Worm (Caenorhabditis elegans) whole organism, L3 larva: ENCODE results near the gene unc-2.
A peak's percentile ranks its signal among the peaks of the same experiment; 100 is the strongest.

Experiments used
- R02D3.7 ChIP-seq: fragments of 150-350 bp; optimal IDR thresholded peaks from 2 replicates; lab custom pipeline; 2014; ENCODE audit warnings: missing biosample characterization, missing genetic modification characterization
- aly-2 ChIP-seq: fragments of 150-350 bp; optimal IDR thresholded peaks from 2 replicates; lab custom pipeline; 2014; ENCODE audit warnings: missing biosample characterization, missing genetic modification characterization
- ama-1 ChIP-seq: fragments of 150-350 bp; optimal IDR thresholded peaks from 2 replicates; lab custom pipeline; 2018
- ceh-16 ChIP-seq: sonication (generic microtip); optimal IDR thresholded peaks from 2 replicates; lab custom pipeline; 2017; ENCODE audit warnings: missing biosample characterization, missing genetic modification characterization
- ceh-28 ChIP-seq: fragments of 150-350 bp; optimal IDR thresholded peaks from 2 replicates; lab custom pipeline; 2014; ENCODE audit warnings: missing biosample characterization, missing genetic modification reagents, missing genetic modification characterization
- ceh-9 ChIP-seq: sonication (generic microtip); optimal IDR thresholded peaks from 2 replicates; lab custom pipeline; 2018; ENCODE audit warnings: missing biosample characterization, missing genetic modification characterization
- daf-12 ChIP-seq: fragments of 150-350 bp; optimal IDR thresholded peaks from 2 replicates; lab custom pipeline; 2014; ENCODE audit warnings: missing biosample characterization, missing genetic modification reagents, missing genetic modification characterization
- egl-27 ChIP-seq: sonication (generic microtip); optimal IDR thresholded peaks from 4 replicates; lab custom pipeline; 2017; ENCODE audit warnings: missing biosample characterization, missing genetic modification reagents, missing genetic modification characterization
- egl-5 ChIP-seq: fragments of 150-350 bp; optimal IDR thresholded peaks from 2 replicates; lab custom pipeline; 2017; ENCODE audit warnings: missing biosample characterization, missing genetic modification reagents, missing genetic modification characterization, inconsistent platforms
- elt-2 ChIP-seq: sonication (generic microtip); optimal IDR thresholded peaks from 2 replicates; lab custom pipeline; 2016; ENCODE audit warnings: missing genetic modification reagents, mild to moderate bottlenecking, missing genetic modification characterization, missing compliant biosample characterization
- elt-3 ChIP-seq, 3 experiments: fragments of 150-350 bp in 1 of 3; sonication (generic microtip) in 2 of 3; optimal IDR thresholded peaks; 2 replicates in 2 of 3; 4 replicates in 1 of 3; lab custom pipeline; 2014 to 2017; ENCODE audit warnings: missing biosample characterization in 3 of 3, missing genetic modification characterization in 3 of 3
- fos-1 ChIP-seq: fragments of 150-350 bp; optimal IDR thresholded peaks from 2 replicates; lab custom pipeline; 2014; ENCODE audit warnings: missing biosample characterization, missing genetic modification characterization
- hmg-11 ChIP-seq: sonication (generic microtip); optimal IDR thresholded peaks from 2 replicates; lab custom pipeline; 2016; ENCODE audit warnings: missing genetic modification characterization, missing compliant biosample characterization
- jun-1 ChIP-seq: fragments of 150-350 bp; optimal IDR thresholded peaks from 2 replicates; lab custom pipeline; 2014; ENCODE audit warnings: missing biosample characterization, missing genetic modification reagents, missing genetic modification characterization
- mdl-1 ChIP-seq: fragments of 150-350 bp; optimal IDR thresholded peaks from 2 replicates; lab custom pipeline; 2014; ENCODE audit warnings: missing biosample characterization, missing genetic modification characterization
- mml-1 ChIP-seq: fragments of 150-350 bp; sonication (generic microtip); optimal IDR thresholded peaks from 3 replicates; lab custom pipeline; 2014; ENCODE audit warnings: missing biosample characterization, missing genetic modification characterization
- nfya-1 ChIP-seq: sonication (generic microtip); optimal IDR thresholded peaks from 2 replicates; lab custom pipeline; 2017; ENCODE audit warnings: missing genetic modification characterization, mild to moderate bottlenecking, missing compliant biosample characterization, antibody characterized with exemption, moderate library complexity; ENCODE audit not compliant: insufficient read depth
- nhr-12 ChIP-seq: fragments of 150-350 bp; optimal IDR thresholded peaks from 2 replicates; lab custom pipeline; 2014; ENCODE audit warnings: missing biosample characterization, missing genetic modification characterization
- nhr-237 ChIP-seq: fragments of 150-350 bp; optimal IDR thresholded peaks from 2 replicates; lab custom pipeline; 2014; ENCODE audit warnings: missing biosample characterization, missing genetic modification characterization
- nhr-25 ChIP-seq: sonication (generic microtip); optimal IDR thresholded peaks from 2 replicates; lab custom pipeline; 2017; ENCODE audit warnings: missing biosample characterization, missing genetic modification characterization
- nhr-28 ChIP-seq: fragments of 150-350 bp; optimal IDR thresholded peaks from 2 replicates; lab custom pipeline; 2014; ENCODE audit warnings: missing biosample characterization, missing genetic modification characterization
- nhr-43 ChIP-seq: sonication (generic microtip); optimal IDR thresholded peaks from 2 replicates; lab custom pipeline; 2016; ENCODE audit warnings: mild to moderate bottlenecking, missing genetic modification characterization, missing compliant biosample characterization; ENCODE audit not compliant: poor library complexity, severe bottlenecking
- nhr-67 ChIP-seq: fragments of 150-350 bp; optimal IDR thresholded peaks from 2 replicates; lab custom pipeline; 2014; ENCODE audit warnings: missing biosample characterization, missing genetic modification characterization
- nhr-76 ChIP-seq: fragments of 150-350 bp; sonication (generic microtip); optimal IDR thresholded peaks from 5 replicates; lab custom pipeline; 2014; ENCODE audit warnings: missing biosample characterization, missing genetic modification characterization
- pha-4 ChIP-seq: fragments of 150-350 bp; optimal IDR thresholded peaks from 2 replicates; lab custom pipeline; 2014; ENCODE audit warnings: missing biosample characterization, missing genetic modification reagents, missing genetic modification characterization
- pqm-1 ChIP-seq: fragments of 150-350 bp; optimal IDR thresholded peaks from 2 replicates; lab custom pipeline; 2017; ENCODE audit warnings: missing biosample characterization, missing genetic modification characterization, inconsistent platforms
- sea-2 ChIP-seq: fragments of 150-350 bp; sonication (generic microtip); optimal IDR thresholded peaks from 4 replicates; lab custom pipeline; 2014; ENCODE audit warnings: missing biosample characterization, missing genetic modification reagents, missing genetic modification characterization
- skn-1 ChIP-seq: fragments of 150-350 bp; optimal IDR thresholded peaks from 2 replicates; lab custom pipeline; 2014; ENCODE audit warnings: missing biosample characterization, missing genetic modification characterization
- unc-39 ChIP-seq: sonication (generic microtip); optimal IDR thresholded peaks from 4 replicates; lab custom pipeline; 2017; ENCODE audit warnings: missing biosample characterization, missing genetic modification characterization
- unc-62 ChIP-seq: fragments of 150-350 bp; sonication (generic microtip); optimal IDR thresholded peaks from 4 replicates; lab custom pipeline; 2014; ENCODE audit warnings: missing biosample characterization, missing genetic modification reagents, missing genetic modification characterization
- ztf-11 ChIP-seq: fragments of 150-350 bp; optimal IDR thresholded peaks from 2 replicates; lab custom pipeline; 2014; ENCODE audit warnings: missing biosample characterization, missing genetic modification characterization
- ztf-4 ChIP-seq: fragments of 150-350 bp; optimal IDR thresholded peaks from 2 replicates; lab custom pipeline; 2014; ENCODE audit warnings: missing biosample characterization, missing genetic modification characterization

The unc-2 gene

ce11 chrX:2700649-2701048 lies 62.7 kb downstream of the unc-2 start:
- TF ChIP-seq egl-5: peak; percentile 14
- no peak for TF ChIP-seq unc-39 (tag; lab: Kevin White, UChicago)
- no peak for TF ChIP-seq ceh-9 (tag; lab: Kevin White, UChicago)
- no peak for TF ChIP-seq pha-4 (tag; lab: Kevin White, UChicago)

ce11 chrX:2698197-2698800 lies 65.0 kb downstream of the unc-2 start:
- TF ChIP-seq elt-2 (tag; lab: Kevin White, UChicago) (peak; percentile 66), ama-1 (peak; percentile 11), jun-1 (tag; lab: Kevin White, UChicago) (peak; percentile 19), nhr-43 (tag; lab: Kevin White, UChicago) (no peak), pha-4 (tag; lab: Kevin White, UChicago) (peak; percentile 19), ztf-11 (tag; lab: Kevin White, UChicago) (no peak)
- TF ChIP-seq, all 47 proteins: peak for 4

- no peak for TF ChIP-seq daf-12 (tag; lab: Kevin White, UChicago)
- no peak for TF ChIP-seq sea-2 (GFP tag; lab: Kevin White, UChicago)
- TF ChIP-seq egl-27 (tag; lab: Kevin White, UChicago): no peak
- TF ChIP-seq nhr-76: no peak
- TF ChIP-seq nhr-67 (tag; lab: Kevin White, UChicago): no peak
- TF ChIP-seq aly-2: no peak
- TF ChIP-seq nhr-237 (tag; lab: Kevin White, UChicago): no peak
- no peak for TF ChIP-seq mdl-1 (tag; lab: Kevin White, UChicago)
- no peak for TF ChIP-seq unc-62 (GFP tag; lab: Kevin White, UChicago)
- no peak for TF ChIP-seq elt-3 (tag; optimal IDR thresholded peaks at IDR 0.05; lab: Kevin White, UChicago)
- no peak for TF ChIP-seq ceh-16
- no peak for TF ChIP-seq nfya-1
- no peak for TF ChIP-seq ama-1
- no peak for TF ChIP-seq nhr-43 (tag; lab: Kevin White, UChicago)
- no peak for TF ChIP-seq elt-2 (tag; lab: Kevin White, UChicago)
- TF ChIP-seq fos-1 (tag; lab: Kevin White, UChicago): no peak
- no peak for TF ChIP-seq pha-4 (tag; lab: Kevin White, UChicago)
Observed at ce11 chrX:2697645-2698044, 65.7 kb downstream of the unc-2 start.

- no peak for TF ChIP-seq skn-1
- TF ChIP-seq mml-1 (tag; lab: Kevin White, UChicago): no peak
- no peak for TF ChIP-seq pqm-1
- TF ChIP-seq nfya-1: no peak
- TF ChIP-seq nhr-67 (tag; lab: Kevin White, UChicago): no peak
- TF ChIP-seq R02D3.7 (tag; lab: Kevin White, UChicago): no peak
- no peak for TF ChIP-seq nhr-25
- TF ChIP-seq nhr-28 (tag; lab: Kevin White, UChicago): no peak
- TF ChIP-seq nhr-76: no peak
- no peak for TF ChIP-seq egl-27 (tag; lab: Kevin White, UChicago)
- no peak for TF ChIP-seq hmg-11
- no peak for TF ChIP-seq unc-39 (tag; lab: Kevin White, UChicago)
- no peak for TF ChIP-seq daf-12 (tag; lab: Kevin White, UChicago)
- no peak for TF ChIP-seq ztf-4 (tag; lab: Kevin White, UChicago)
- TF ChIP-seq nhr-12 (tag; lab: Kevin White, UChicago): no peak
- no peak for TF ChIP-seq elt-3 (tag; optimal IDR thresholded peaks at IDR 0.05; lab: Kevin White, UChicago)
- no peak for TF ChIP-seq ama-1
Observed at ce11 chrX:2696563-2696962, 66.8 kb downstream of the unc-2 start.

ce11 chrX:2695292-2695691 lies 68.0 kb downstream of the unc-2 start:
- no peak for TF ChIP-seq sea-2 (GFP tag; lab: Kevin White, UChicago)
- TF ChIP-seq jun-1 (tag; lab: Kevin White, UChicago): peak; percentile 65
- peak; percentile 86 for TF ChIP-seq pqm-1
- TF ChIP-seq pha-4 (tag; lab: Kevin White, UChicago): peak; percentile 72
- TF ChIP-seq elt-2 (tag; lab: Kevin White, UChicago): peak; percentile 90
- peak; percentile 10 for TF ChIP-seq nfya-1

- TF ChIP-seq pha-4 (tag; lab: Kevin White, UChicago) (peak; percentile 39), ceh-28 (tag; lab: Kevin White, UChicago) (no peak), pqm-1 (peak; percentile 46), elt-2 (tag; lab: Kevin White, UChicago) (peak; percentile 74)
Observed at ce11 chrX:2694725-2695124, 68.6 kb downstream of the unc-2 start, which contains the start of gene T02C5.1. Gene T02C5.1 (plus strand): TSS chrX:2694923.
